Fruit fly (Drosophila melanogaster): ENCODE measurements around the gene fon.

Gene fon

DNA sequence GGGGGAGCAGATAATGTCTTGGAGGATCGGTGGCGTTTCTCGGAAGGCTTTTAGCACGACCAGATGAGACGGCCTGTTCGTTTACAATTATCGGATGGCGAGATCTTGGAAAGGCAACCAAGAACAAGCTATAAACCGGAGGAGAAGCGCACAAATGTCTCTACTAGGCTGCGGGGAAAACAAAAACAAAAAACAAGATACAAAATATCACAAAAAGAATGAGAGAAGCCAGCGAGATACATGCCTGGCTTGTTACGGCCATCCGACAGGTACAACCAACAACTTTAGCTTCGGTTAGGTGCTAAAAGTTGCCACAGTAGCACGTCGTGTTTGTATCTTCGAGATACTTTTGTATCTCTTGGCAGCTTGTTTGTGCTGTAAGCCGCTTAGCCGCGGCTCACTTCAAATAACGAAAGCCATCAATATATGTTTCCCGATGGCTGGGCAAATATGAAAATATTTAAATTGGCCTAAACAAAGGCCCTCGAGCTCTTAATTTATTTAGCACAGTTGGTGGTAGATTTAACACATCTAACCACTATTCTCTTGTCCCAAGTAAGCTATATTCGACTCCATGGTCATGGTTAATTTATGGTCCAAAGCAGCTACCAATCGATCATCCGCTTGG, 26.1 kb downstream of the fon start:
- no peak for TF ChIP-seq CG7987 (GFP tag; optimal IDR thresholded peaks at IDR 0.05)
- TF ChIP-seq tll (GFP tag; optimal IDR thresholded peaks at IDR 0.05), result peak in 1 of 2 experiments; percentile 57
- TF ChIP-seq CG32532 (GFP tag; IDR thresholded peaks at IDR 0.05), result 0 out of 2 replicates have a peak, but pooled peaks have one; percentile 22
- TF ChIP-seq CG5953 (GFP tag; IDR thresholded peaks at IDR 0.05), result no peak
- peak; percentile 25 for TF ChIP-seq CG12769 (tag; optimal IDR thresholded peaks at IDR 0.05)
- TF ChIP-seq CG5180 (GFP tag; optimal IDR thresholded peaks at IDR 0.05), result no peak
- TF ChIP-seq maf-S (GFP tag; optimal IDR thresholded peaks at IDR 0.05), result no peak
- TF ChIP-seq dysf (GFP tag; IDR thresholded peaks at IDR 0.05), result peak; percentile 23; the same call in 1 of the 3 replicates
- no peak for TF ChIP-seq Eip74EF (GFP tag; optimal IDR thresholded peaks at IDR 0.05)
- TF ChIP-seq Med (GFP tag), result peak; percentile 60
- no peak for TF ChIP-seq zen2 (GFP tag; IDR thresholded peaks at IDR 0.05; ENCODE audit: partially characterized antibody)
- TF ChIP-seq usp (GFP tag; optimal IDR thresholded peaks at IDR 0.05), result no peak
- TF ChIP-seq CG17568 (GFP tag; optimal IDR thresholded peaks at IDR 0.05), result peak; percentile 38
- TF ChIP-seq kni (GFP tag; optimal IDR thresholded peaks at IDR 0.05), result peak; percentile 10
- peak; percentile 44 for TF ChIP-seq Vsx1 (GFP tag; optimal IDR thresholded peaks at IDR 0.05)
- peak in 1 of 2 experiments; percentile 35 for TF ChIP-seq bsh (GFP tag; optimal IDR thresholded peaks at IDR 0.05)
- no peak for TF ChIP-seq pita (GFP tag; optimal IDR thresholded peaks at IDR 0.05)
- peak; percentile 68 for TF ChIP-seq nom (GFP tag; optimal IDR thresholded peaks at IDR 0.05)
- peak; percentile 21 for TF ChIP-seq gsb-n (tag; optimal IDR thresholded peaks at IDR 0.05)
- TF ChIP-seq MTF-1 (GFP tag; optimal IDR thresholded peaks at IDR 0.05; ENCODE audit: borderline replicate concordance), result no peak
- no peak for TF ChIP-seq chif (GFP tag; optimal IDR thresholded peaks at IDR 0.05)
- TF ChIP-seq fd102C (GFP tag; optimal IDR thresholded peaks at IDR 0.05), result peak; percentile 5
- TF ChIP-seq lab (GFP tag; optimal IDR thresholded peaks at IDR 0.05), result peak; percentile 6
- TF ChIP-seq otp (GFP tag; IDR thresholded peaks at IDR 0.05), result no peak
- peak; percentile 90 for TF ChIP-seq oc (tag; optimal IDR thresholded peaks at IDR 0.05)
- no peak for TF ChIP-seq phol (tag; optimal IDR thresholded peaks at IDR 0.05)
- TF ChIP-seq CG17802 (tag; optimal IDR thresholded peaks at IDR 0.05), result no peak
- no peak for TF ChIP-seq sqz (GFP tag; optimal IDR thresholded peaks at IDR 0.05)
- no peak for TF ChIP-seq fd3F (GFP tag; optimal IDR thresholded peaks at IDR 0.05)
- no peak for TF ChIP-seq sob (GFP tag; IDR thresholded peaks at IDR 0.05)
- TF ChIP-seq C15 (GFP tag; IDR thresholded peaks at IDR 0.05), result no peak
- no peak for TF ChIP-seq CG30403 (GFP tag; optimal IDR thresholded peaks at IDR 0.05)
- peak in 1 of 3 experiments; percentile 19 for TF ChIP-seq Stat92E (GFP tag; optimal IDR thresholded peaks at IDR 0.05)
- no peak for TF ChIP-seq sisA (GFP tag; IDR thresholded peaks at IDR 0.05)
- no peak for TF ChIP-seq CG17612 (GFP tag; IDR thresholded peaks at IDR 0.05)
- peak; percentile 9 for TF ChIP-seq PHDP (tag; optimal IDR thresholded peaks at IDR 0.05)
- no peak for TF ChIP-seq Gsc (GFP tag; IDR thresholded peaks at IDR 0.05)
- peak; percentile 10 for TF ChIP-seq sd (tag; optimal IDR thresholded peaks at IDR 0.05)

DNA sequence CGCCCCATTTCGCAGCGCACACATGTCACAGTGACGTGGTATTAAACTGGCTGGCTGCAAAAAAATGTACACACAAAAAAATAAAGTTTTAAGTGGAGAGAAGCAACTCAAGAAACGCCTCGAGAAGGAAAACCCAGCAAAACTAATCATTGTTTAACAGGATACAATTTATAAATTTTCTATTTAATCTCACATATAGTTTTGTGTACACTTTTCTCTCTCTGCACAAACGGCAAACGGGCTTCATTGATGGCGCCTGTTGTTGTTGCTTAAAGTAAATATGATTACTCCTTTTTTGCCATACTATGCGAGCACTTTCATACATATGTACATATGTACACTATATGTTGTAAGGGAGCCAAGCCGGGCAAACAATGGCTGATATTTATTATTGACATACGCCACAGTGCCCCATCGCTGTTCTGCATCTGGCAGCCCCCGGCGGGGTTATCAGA, 28.0 kb downstream of the fon start:
- TF ChIP-seq Oli (tag; optimal IDR thresholded peaks at IDR 0.05) (peak; percentile 68), trem (tag; optimal IDR thresholded peaks at IDR 0.05) (peak; percentile 38), pnt (GFP tag; optimal IDR thresholded peaks at IDR 0.05) (peak; percentile 20), br (optimal IDR thresholded peaks at IDR 0.05) (no peak), CG10565 (GFP tag; optimal IDR thresholded peaks at IDR 0.05) (peak; percentile 0), ab (GFP tag; optimal IDR thresholded peaks at IDR 0.05) (peak; percentile 59), TFAM (GFP tag; optimal IDR thresholded peaks at IDR 0.05) (no peak), CG8359 (GFP tag; optimal IDR thresholded peaks at IDR 0.05; ENCODE audit: borderline replicate concordance) (peak; percentile 43), sens (GFP tag) (peak; percentile 96), CG17612 (GFP tag; IDR thresholded peaks at IDR 0.05) (no peak), CG3163 (GFP tag; optimal IDR thresholded peaks at IDR 0.05) (peak; percentile 41), H2.0 (GFP tag; IDR thresholded peaks at IDR 0.05) (no peak), CG8388 (GFP tag; optimal IDR thresholded peaks at IDR 0.05) (peak; percentile 60)
